Fruit fly (Drosophila melanogaster): Measurements from ENCODE around the gene CG4198.

CG4198 gene

dm6 chrX:5329266-5329898 lies 16.3 kb downstream of the CG4198 start, which contains the start of the genes CG3309 and XRCC1 (continued):
- TF ChIP-seq Max (GFP tag; optimal IDR thresholded peaks at IDR 0.05) (peak; percentile 4), inv (GFP tag; IDR thresholded peaks at IDR 0.05; ENCODE audit: partially characterized antibody) (peak; percentile 86), Hmr (GFP tag; optimal IDR thresholded peaks at IDR 0.05) (peak; percentile 53), gcm (GFP tag; optimal IDR thresholded peaks at IDR 0.05) (peak; percentile 7), CG7963 (GFP tag; IDR thresholded peaks at IDR 0.05; ENCODE audit: partially characterized antibody) (peak; percentile 76), unpg (GFP tag; optimal IDR thresholded peaks at IDR 0.05) (peak; percentile 47), D19A (tag; optimal IDR thresholded peaks at IDR 0.05) (no peak), peb (GFP tag; IDR thresholded peaks at IDR 0.05) (peak; percentile 27; the same call in 1 of the 2 replicates), CG12744 (GFP tag; optimal IDR thresholded peaks at IDR 0.05) (no peak), tin (GFP tag; optimal IDR thresholded peaks at IDR 0.05) (peak; percentile 17), trem (tag; optimal IDR thresholded peaks at IDR 0.05) (peak; percentile 53), CkIIα-i1 (GFP tag; IDR thresholded peaks at IDR 0.05) (no peak), CG9727 (GFP tag; optimal IDR thresholded peaks at IDR 0.05) (peak; percentile 61), CG17829 (tag; optimal IDR thresholded peaks at IDR 0.05) (peak; percentile 47), Hr78 (GFP tag; optimal IDR thresholded peaks at IDR 0.05) (no peak), HHEX (GFP tag; optimal IDR thresholded peaks at IDR 0.05) (peak; percentile 20), Opbp (GFP tag; IDR thresholded peaks at IDR 0.05; ENCODE audit: partially characterized antibody) (peak; percentile 73), mam (GFP tag; optimal IDR thresholded peaks at IDR 0.05) (peak; percentile 2), scrt (GFP tag; optimal IDR thresholded peaks at IDR 0.05) (no peak), CG11247 (GFP tag; IDR thresholded peaks at IDR 0.05) (0 out of 2 replicates have a peak, but pooled peaks have one; percentile 7), lbe (GFP tag; optimal IDR thresholded peaks at IDR 0.05) (peak; percentile 16), CG4820 (GFP tag; optimal IDR thresholded peaks at IDR 0.05) (peak; percentile 26), CG6254 (GFP tag; optimal IDR thresholded peaks at IDR 0.05) (peak; percentile 46), CG9932 (GFP tag; IDR thresholded peaks at IDR 0.05) (peak; percentile 65), ato (GFP tag; IDR thresholded peaks at IDR 0.05; ENCODE audit: partially characterized antibody) (peak; percentile 55), unc-4 (GFP tag; IDR thresholded peaks at IDR 0.05; ENCODE audit: partially characterized antibody) (peak; percentile 78), zfh1 (GFP tag; IDR thresholded peaks at IDR 0.05) (peak; percentile 45; the same call in 1 of the 3 replicates), Nf-YB (GFP tag; optimal IDR thresholded peaks at IDR 0.05) (no peak), CG10959 (GFP tag; IDR thresholded peaks at IDR 0.05) (no peak), Doc3 (GFP tag; IDR thresholded peaks at IDR 0.05; ENCODE audit: partially characterized antibody) (peak; percentile 86), pan (optimal IDR thresholded peaks at IDR 0.05) (no peak), pan (GFP tag; optimal IDR thresholded peaks at IDR 0.05 in 1 of 2, IDR thresholded peaks at IDR 0.05 in 1 of 2) (peak in 1 of 2 experiments; percentile 57), B-H1 (GFP tag; IDR thresholded peaks at IDR 0.05) (no peak; the same call in 2 of the 3 replicates), CG14050 (GFP tag; IDR thresholded peaks at IDR 0.05) (peak; percentile 13; the same call in 1 of the 3 replicates), bsh (GFP tag; optimal IDR thresholded peaks at IDR 0.05) (peak in 1 of 2 experiments; percentile 51), nmo (GFP tag; optimal IDR thresholded peaks at IDR 0.05) (peak; percentile 55), CG7357 (GFP tag; IDR thresholded peaks at IDR 0.05) (peak; percentile 33; the same call in 1 of the 3 replicates), Hr51 (GFP tag; optimal IDR thresholded peaks at IDR 0.05) (peak in 1 of 2 experiments; percentile 29), rib (GFP tag; IDR thresholded peaks at IDR 0.05) (peak; percentile 46; the same call in 1 of the 2 replicates), nom (GFP tag; optimal IDR thresholded peaks at IDR 0.05) (no peak), CG16779 (GFP tag; IDR thresholded peaks at IDR 0.05) (no peak)
